Worm (Caenorhabditis elegans) whole organism, late embryonic: ENCODE results near the gene lron-2.

Experiments used
- F13H6.1 ChIP-seq: sonication (generic microtip); optimal IDR thresholded peaks from 2 replicates; lab custom pipeline; 2016; ENCODE audit warnings: missing genetic modification characterization, missing compliant biosample characterization
- ama-1 ChIP-seq: fragments of 150-350 bp; optimal IDR thresholded peaks from 2 replicates; lab custom pipeline; 2014
- ceh-2 ChIP-seq: sonication (generic microtip); optimal IDR thresholded peaks from 2 replicates; lab custom pipeline; 2016; ENCODE audit warnings: missing genotype, missing genetic modification characterization, missing compliant biosample characterization
- ceh-22 ChIP-seq: sonication (generic microtip); optimal IDR thresholded peaks from 2 replicates; lab custom pipeline; 2017; ENCODE audit warnings: missing biosample characterization, missing genetic modification characterization
- hlh-6 ChIP-seq: sonication (generic microtip); optimal IDR thresholded peaks from 2 replicates; lab custom pipeline; 2016; ENCODE audit warnings: missing genotype, missing genetic modification characterization, missing compliant biosample characterization
- nhr-11 ChIP-seq: fragments of 150-350 bp; optimal IDR thresholded peaks from 2 replicates; lab custom pipeline; 2014; ENCODE audit warnings: missing biosample characterization, missing genetic modification characterization
- pag-3 ChIP-seq: sonication (generic microtip); optimal IDR thresholded peaks from 2 replicates; lab custom pipeline; 2016; ENCODE audit warnings: missing compliant biosample characterization, missing genetic modification characterization, borderline replicate concordance

ce11 chrV:9328670-9329069, 41.3 kb upstream of the lron-2 start, which contains the start of gene K07B1.4:
- TF ChIP-seq ama-1: no peak
- no peak for TF ChIP-seq nhr-11 (tag; lab: Kevin White, UChicago)
- TF ChIP-seq ceh-2 (tag; lab: Kevin White, UChicago): no peak
- no peak for TF ChIP-seq F13H6.1 (tag; lab: Kevin White, UChicago)
- TF ChIP-seq pag-3 (tag; lab: Kevin White, UChicago): no peak
- no peak for TF ChIP-seq ceh-22
- TF ChIP-seq hlh-6 (tag; lab: Kevin White, UChicago): no peak
